Fruit fly (Drosophila melanogaster): Measurements from ENCODE around the gene CG9259.
A peak's percentile ranks its signal among the peaks of the same experiment; 100 is the strongest.

DNA sequence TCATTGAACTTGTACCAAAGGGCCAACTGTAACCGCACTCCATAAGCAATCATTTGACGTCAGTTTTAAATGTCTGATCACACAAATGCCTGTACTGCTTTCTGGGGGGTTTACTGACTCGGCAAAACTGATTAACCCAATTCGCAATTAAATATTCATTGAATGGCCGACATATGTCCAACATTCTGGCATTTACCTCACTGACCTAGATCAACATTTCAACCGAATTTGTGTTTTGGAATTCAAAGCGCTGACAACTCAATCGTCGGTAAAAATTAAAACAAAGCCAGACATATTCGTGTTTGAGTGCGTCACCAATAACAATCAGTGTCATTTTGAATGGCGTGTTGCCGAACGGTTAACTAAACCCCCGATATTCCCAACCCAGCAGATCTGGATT lies 26.5 kb downstream of the CG9259 start:
- TF ChIP-seq CG11617 (GFP tag; optimal IDR thresholded peaks at IDR 0.05) (no peak), tj (GFP tag; optimal IDR thresholded peaks at IDR 0.05) (peak; percentile 83), Mnt (GFP tag; optimal IDR thresholded peaks at IDR 0.05) (no peak), cnc (optimal IDR thresholded peaks at IDR 0.05) (no peak)

Data from whole organism, adult.